Worm (Caenorhabditis elegans) whole organism, mixed stage, embryonic: ENCODE data around the gene srd-12.

Experiments
- M03D4.4 ChIP-seq: sonication (generic microtip); optimal IDR thresholded peaks from 2 replicates; lab custom pipeline; 2017; ENCODE audit warnings: mild to moderate bottlenecking, missing genetic modification characterization, missing compliant biosample characterization
- bed-3 ChIP-seq: fragments of 200-800 bp; sonication (Bioruptor generic); optimal IDR thresholded peaks from 3 replicates; lab custom pipeline; 2018; ENCODE audit warnings: mild to moderate bottlenecking, missing genetic modification characterization, moderate library complexity, missing compliant biosample characterization
- blmp-1 ChIP-seq: fragments of 150-350 bp; optimal IDR thresholded peaks from 2 replicates; lab custom pipeline; 2014; ENCODE audit warnings: missing biosample characterization, missing genetic modification characterization
- ceh-39 ChIP-seq: fragments of 150-350 bp; optimal IDR thresholded peaks from 2 replicates; lab custom pipeline; 2014; ENCODE audit warnings: missing biosample characterization, missing genetic modification characterization
- ceh-43 ChIP-seq: fragments of 200-800 bp; sonication (Bioruptor generic); optimal IDR thresholded peaks from 2 replicates; lab custom pipeline; 2018; ENCODE audit warnings: mild to moderate bottlenecking, missing genetic modification characterization, moderate library complexity, missing compliant biosample characterization
- ceh-83 ChIP-seq: fragments of 200-800 bp; sonication (Bioruptor generic); optimal IDR thresholded peaks from 2 replicates; lab custom pipeline; 2018; ENCODE audit warnings: mild to moderate bottlenecking, missing genetic modification characterization, missing compliant biosample characterization
- ces-1 ChIP-seq: fragments of 150-350 bp; optimal IDR thresholded peaks from 2 replicates; lab custom pipeline; 2014; ENCODE audit warnings: missing biosample characterization, missing genetic modification reagents, missing genetic modification characterization
- cnd-1 ChIP-seq: fragments of 200-800 bp; sonication (Bioruptor generic); optimal IDR thresholded peaks from 2 replicates; lab custom pipeline; 2018; ENCODE audit warnings: mild to moderate bottlenecking, missing genetic modification characterization, missing compliant biosample characterization
- drap-1 ChIP-seq: fragments of 200-800 bp; sonication (Bioruptor generic); optimal IDR thresholded peaks from 3 replicates; lab custom pipeline; 2018; ENCODE audit warnings: mild to moderate bottlenecking, missing genetic modification characterization, missing compliant biosample characterization
- elt-1 ChIP-seq: sonication (generic microtip); optimal IDR thresholded peaks from 2 replicates; lab custom pipeline; 2017; ENCODE audit warnings: missing genetic modification characterization, mild to moderate bottlenecking, missing compliant biosample characterization, antibody characterized with exemption, moderate library complexity, borderline replicate concordance; ENCODE audit not compliant: insufficient read depth
- elt-3 ChIP-seq: fragments of 150-350 bp; optimal IDR thresholded peaks from 2 replicates; lab custom pipeline; 2014; ENCODE audit warnings: missing biosample characterization, missing genetic modification characterization
- flh-1 ChIP-seq: fragments of 200-800 bp; sonication (Bioruptor generic); optimal IDR thresholded peaks from 2 replicates; lab custom pipeline; 2018; ENCODE audit warnings: mild to moderate bottlenecking, missing genetic modification characterization, moderate library complexity, missing compliant biosample characterization
- ham-2 ChIP-seq: fragments of 200-800 bp; sonication (Bioruptor generic); optimal IDR thresholded peaks from 2 replicates; lab custom pipeline; 2018; ENCODE audit warnings: mild to moderate bottlenecking, missing genetic modification characterization, missing compliant biosample characterization
- hlh-1 ChIP-seq: fragments of 150-350 bp; optimal IDR thresholded peaks from 2 replicates; lab custom pipeline; 2014; ENCODE audit warnings: missing biosample characterization, missing genetic modification reagents, missing genetic modification characterization
- lin-13 ChIP-seq: fragments of 150-350 bp; optimal IDR thresholded peaks from 2 replicates; lab custom pipeline; 2014; ENCODE audit warnings: missing biosample characterization, missing genetic modification characterization
- lin-32 ChIP-seq: fragments of 200-800 bp; sonication (Bioruptor generic); optimal IDR thresholded peaks from 2 replicates; lab custom pipeline; 2018; ENCODE audit warnings: mild to moderate bottlenecking, missing genetic modification characterization, missing compliant biosample characterization
- lsy-2 ChIP-seq: fragments of 150-350 bp; optimal IDR thresholded peaks from 2 replicates; lab custom pipeline; 2014; ENCODE audit warnings: missing biosample characterization, missing genetic modification characterization
- mab-5 ChIP-seq: fragments of 150-350 bp; optimal IDR thresholded peaks from 2 replicates; lab custom pipeline; 2014; ENCODE audit warnings: missing biosample characterization, missing genetic modification characterization
- mep-1 ChIP-seq: fragments of 150-350 bp; optimal IDR thresholded peaks from 2 replicates; lab custom pipeline; 2017; ENCODE audit warnings: missing biosample characterization, missing genetic modification reagents, missing genetic modification characterization, inconsistent platforms
- mls-2 ChIP-seq: sonication (generic microtip); optimal IDR thresholded peaks from 2 replicates; lab custom pipeline; 2016; ENCODE audit warnings: mild to moderate bottlenecking, missing genetic modification characterization, moderate library complexity, missing compliant biosample characterization
- nhr-12 ChIP-seq: fragments of 150-350 bp; optimal IDR thresholded peaks from 2 replicates; lab custom pipeline; 2014; ENCODE audit warnings: missing biosample characterization, missing genetic modification characterization
- nhr-2 ChIP-seq: fragments of 150-350 bp; optimal IDR thresholded peaks from 2 replicates; lab custom pipeline; 2014; ENCODE audit warnings: missing biosample characterization, missing genetic modification characterization
- nhr-237 ChIP-seq: fragments of 150-350 bp; optimal IDR thresholded peaks from 2 replicates; lab custom pipeline; 2014; ENCODE audit warnings: missing biosample characterization, missing genetic modification characterization
- nhr-28 ChIP-seq: fragments of 150-350 bp; optimal IDR thresholded peaks from 2 replicates; lab custom pipeline; 2014; ENCODE audit warnings: missing biosample characterization, missing genetic modification characterization
- nhr-76 ChIP-seq: sonication (generic microtip); optimal IDR thresholded peaks from 2 replicates; lab custom pipeline; 2017; ENCODE audit warnings: missing biosample characterization, missing genetic modification characterization
- pha-4 ChIP-seq: fragments of 150-350 bp; optimal IDR thresholded peaks from 2 replicates; lab custom pipeline; 2018; ENCODE audit warnings: missing biosample characterization, missing genetic modification reagents, missing genetic modification characterization
- sem-2 ChIP-seq: fragments of 200-800 bp; sonication (Bioruptor generic); optimal IDR thresholded peaks from 2 replicates; lab custom pipeline; 2018; ENCODE audit warnings: mild to moderate bottlenecking, missing genetic modification characterization, missing compliant biosample characterization
- snpc-4 ChIP-seq: fragments of 150-350 bp; optimal IDR thresholded peaks from 2 replicates; lab custom pipeline; 2014; ENCODE audit warnings: missing biosample characterization, missing genetic modification characterization
- tbx-8 ChIP-seq: fragments of 200-800 bp; sonication (Bioruptor generic); optimal IDR thresholded peaks from 2 replicates; lab custom pipeline; 2018; ENCODE audit warnings: mild to moderate bottlenecking, missing genetic modification characterization, moderate library complexity, missing compliant biosample characterization
- unc-120 ChIP-seq: sonication (generic microtip); optimal IDR thresholded peaks from 2 replicates; lab custom pipeline; 2017; ENCODE audit warnings: missing genetic modification characterization, missing compliant biosample characterization; ENCODE audit not compliant: poor library complexity, severe bottlenecking
- unc-39 ChIP-seq: fragments of 150-350 bp; optimal IDR thresholded peaks from 2 replicates; lab custom pipeline; 2014; ENCODE audit warnings: missing biosample characterization, missing genetic modification characterization
- unc-62 ChIP-seq: fragments of 150-350 bp; optimal IDR thresholded peaks from 2 replicates; lab custom pipeline; 2014; ENCODE audit warnings: missing biosample characterization, missing genetic modification reagents, missing genetic modification characterization
- zip-8 ChIP-seq: fragments of 150-350 bp; optimal IDR thresholded peaks from 2 replicates; lab custom pipeline; 2014; ENCODE audit warnings: missing biosample characterization, missing genetic modification characterization
- ztf-11 ChIP-seq: fragments of 150-350 bp; optimal IDR thresholded peaks from 2 replicates; lab custom pipeline; 2014; ENCODE audit warnings: missing biosample characterization, missing genetic modification characterization

Gene srd-12

ce11 chrIV:5655966-5656389 lies 25.9 kb upstream of the srd-12 start:
- TF ChIP-seq nhr-12 (tag; lab: Kevin White, UChicago) (no peak), nhr-76 (tag; lab: Kevin White, UChicago) (no peak), elt-3 (tag; lab: Kevin White, UChicago) (peak; percentile 16), snpc-4 (tag; lab: Kevin White, UChicago) (no peak), cnd-1 (tag; lab: Kevin White, UChicago) (no peak), hlh-1 (tag; lab: Kevin White, UChicago) (no peak), ceh-43 (GFP tag; lab: Kevin White, UChicago) (no peak), unc-120 (tag; lab: Kevin White, UChicago) (no peak), ces-1 (no peak), unc-39 (tag; lab: Kevin White, UChicago) (no peak), ztf-11 (tag; lab: Kevin White, UChicago) (no peak), lin-32 (GFP tag; lab: Kevin White, UChicago) (no peak), blmp-1 (tag; lab: Kevin White, UChicago) (no peak), unc-62 (GFP tag; lab: Kevin White, UChicago) (peak; percentile 47), lsy-2 (tag; lab: Kevin White, UChicago) (no peak), ham-2 (GFP tag; lab: Kevin White, UChicago) (no peak), mls-2 (tag; lab: Kevin White, UChicago) (no peak), ceh-83 (GFP tag; lab: Kevin White, UChicago) (no peak), nhr-28 (tag; lab: Kevin White, UChicago) (peak; percentile 67), flh-1 (GFP tag; lab: Kevin White, UChicago) (no peak), mep-1 (tag; lab: Kevin White, UChicago) (no peak), zip-8 (tag; lab: Kevin White, UChicago) (no peak), nhr-2 (tag; lab: Kevin White, UChicago) (no peak), mab-5 (tag; lab: Kevin White, UChicago) (no peak), pha-4 (no peak), ceh-39 (tag; lab: Kevin White, UChicago) (no peak), lin-13 (tag; lab: Kevin White, UChicago) (no peak), M03D4.4 (tag; lab: Kevin White, UChicago) (no peak), bed-3 (no peak), elt-1 (tag; lab: Kevin White, UChicago) (no peak), drap-1 (GFP tag; lab: Kevin White, UChicago) (no peak), tbx-8 (no peak), sem-2 (GFP tag; lab: Kevin White, UChicago) (no peak), nhr-237 (tag; lab: Kevin White, UChicago) (peak; percentile 86)

- TF ChIP-seq nhr-2 (tag; lab: Kevin White, UChicago) (no peak), flh-1 (GFP tag; lab: Kevin White, UChicago) (no peak), ham-2 (GFP tag; lab: Kevin White, UChicago) (no peak), mab-5 (tag; lab: Kevin White, UChicago) (no peak), pha-4 (no peak), sem-2 (GFP tag; lab: Kevin White, UChicago) (no peak), ztf-11 (tag; lab: Kevin White, UChicago) (no peak), mep-1 (tag; lab: Kevin White, UChicago) (no peak), unc-39 (tag; lab: Kevin White, UChicago) (no peak), lin-32 (GFP tag; lab: Kevin White, UChicago) (no peak), zip-8 (tag; lab: Kevin White, UChicago) (no peak), ceh-83 (GFP tag; lab: Kevin White, UChicago) (no peak), ceh-39 (tag; lab: Kevin White, UChicago) (no peak), hlh-1 (tag; lab: Kevin White, UChicago) (no peak), nhr-12 (tag; lab: Kevin White, UChicago) (no peak), blmp-1 (tag; lab: Kevin White, UChicago) (no peak), nhr-237 (tag; lab: Kevin White, UChicago) (no peak)
- TF ChIP-seq, all 35 proteins: peak for 0
These were observed 24.6 kb upstream of the srd-12 start for ce11 chrIV:5654693-5655092.

DNA sequence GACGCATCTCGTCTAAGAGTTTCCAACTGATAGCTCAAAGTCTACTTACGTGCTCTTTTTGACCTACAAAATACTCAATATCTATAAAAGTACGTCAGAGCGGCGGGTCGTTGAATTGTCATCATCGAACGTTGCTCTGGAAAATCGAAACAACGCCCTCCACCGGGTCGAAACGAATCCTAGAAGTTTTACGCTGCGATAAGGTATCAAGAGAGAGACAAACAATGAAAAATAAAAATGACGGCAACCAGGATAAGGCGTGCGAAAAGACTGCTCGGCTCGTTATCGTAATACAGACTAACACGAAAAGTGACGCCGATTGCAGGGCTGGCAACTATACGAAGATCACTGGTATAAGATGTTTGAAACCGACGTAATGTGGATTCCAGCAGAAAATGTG lies 24.1 kb upstream of the srd-12 start:
- no peak for TF ChIP-seq hlh-1 (tag; lab: Kevin White, UChicago)
- no peak for TF ChIP-seq M03D4.4 (tag; lab: Kevin White, UChicago)
- TF ChIP-seq unc-120 (tag; lab: Kevin White, UChicago): no peak
- no peak for TF ChIP-seq mep-1 (tag; lab: Kevin White, UChicago)
- TF ChIP-seq ceh-43 (GFP tag; lab: Kevin White, UChicago): no peak
